Worm (Caenorhabditis elegans): ENCODE results near the gene oig-4.

DNA sequence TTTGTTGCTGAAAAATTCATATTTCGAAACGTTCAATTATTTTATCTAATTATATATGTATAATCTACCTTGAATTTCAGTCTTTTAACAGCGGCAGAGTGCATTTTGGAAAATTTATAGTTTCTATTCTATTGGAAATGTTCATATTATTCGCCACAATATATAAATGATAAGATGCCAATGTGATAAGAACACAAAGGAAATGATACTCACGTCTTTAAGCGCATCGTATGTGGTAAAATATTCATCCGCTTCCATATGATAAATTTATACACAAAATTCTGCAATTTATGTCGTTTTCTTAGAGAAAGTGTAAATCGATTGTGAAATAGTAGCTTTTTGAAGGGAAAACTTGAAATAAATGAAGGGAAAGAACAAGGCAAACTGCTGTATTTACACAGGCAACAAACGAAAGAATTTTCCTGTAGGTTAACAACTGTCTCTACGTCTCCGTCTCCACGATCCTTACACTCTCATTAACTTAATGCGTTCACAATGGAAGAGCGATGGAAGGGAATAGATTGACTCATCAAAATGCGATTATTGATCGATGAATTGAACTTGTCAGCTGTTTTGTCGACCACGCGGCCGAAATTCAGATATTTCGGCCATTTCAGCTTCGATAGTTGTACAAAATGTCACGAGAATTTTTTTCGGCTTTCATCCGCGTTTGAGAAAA, 48.8 kb downstream of the oig-4 start, which contains the start of gene alfa-1:
- TF ChIP-seq nhr-28 (tag; optimal IDR thresholded peaks at IDR 0.05), result no peak
- TF ChIP-seq lin-15B (tag; optimal IDR thresholded peaks at IDR 0.05), result no peak
- TF ChIP-seq lsy-12 (tag; optimal IDR thresholded peaks at IDR 0.05), result no peak
- TF ChIP-seq nfya-1 (tag; optimal IDR thresholded peaks at IDR 0.05; ENCODE audit: insufficient read depth), result peak; percentile 12
- no peak for TF ChIP-seq nhr-77 (tag; optimal IDR thresholded peaks at IDR 0.05)
- TF ChIP-seq nhr-237 (tag; optimal IDR thresholded peaks at IDR 0.05), result no peak
